Worm (Caenorhabditis elegans) whole organism, young adult: ENCODE results near the gene T21D9.2.

Source experiments
- C17E4.6 ChIP-seq: fragments of 200-800 bp; sonication (Bioruptor generic); IDR thresholded peaks from 2 replicates; pipeline ENCODE4 v1.3.6; 2022; ENCODE audit warnings: missing genetic modification reagents, missing genetic modification characterization, missing compliant biosample characterization
- D2030.7 ChIP-seq: fragments of 200-800 bp; sonication (Bioruptor generic); IDR thresholded peaks from 2 replicates; pipeline ENCODE4 v1.3.6; 2022; ENCODE audit warnings: missing genetic modification reagents, missing genetic modification characterization, missing compliant biosample characterization
- F22D6.2 ChIP-seq: sonication (generic microtip); optimal IDR thresholded peaks from 2 replicates; lab custom pipeline; 2016; ENCODE audit warnings: mild to moderate bottlenecking, missing genetic modification characterization, missing compliant biosample characterization
- Y53F4B.3 ChIP-seq: fragments of 200-800 bp; sonication (Bioruptor generic); IDR thresholded peaks from 2 replicates; pipeline ENCODE4 v1.3.6; 2022; ENCODE audit warnings: missing genetic modification reagents, missing genetic modification characterization, missing compliant biosample characterization
- Y53G8AR.9 ChIP-seq: fragments of 200-800 bp; sonication (Bioruptor generic); conservative IDR thresholded peaks from 2 replicates; pipeline ENCODE4 v1.3.6; 2022; ENCODE audit warnings: missing genetic modification reagents, missing genetic modification characterization, missing compliant biosample characterization
- Y67H2A.10 ChIP-seq: fragments of 200-800 bp; sonication (Bioruptor generic); conservative IDR thresholded peaks from 2 replicates; pipeline ENCODE4 v1.3.6; 2022; ENCODE audit warnings: missing genetic modification reagents, missing genetic modification characterization, missing compliant biosample characterization
- Y79H2A.3 ChIP-seq: fragments of 200-800 bp; sonication (Bioruptor generic); conservative IDR thresholded peaks from 2 replicates; pipeline ENCODE4 v1.3.6; 2022; ENCODE audit warnings: missing genetic modification reagents, missing genetic modification characterization, missing compliant biosample characterization
- aptf-3 ChIP-seq: fragments of 200-800 bp; sonication (Bioruptor generic); IDR thresholded peaks from 2 replicates; pipeline ENCODE4 v1.3.6; 2022; ENCODE audit warnings: missing genetic modification characterization, missing compliant biosample characterization
- atf-7 ChIP-seq: sonication (generic microtip); optimal IDR thresholded peaks from 2 replicates; lab custom pipeline; 2017; ENCODE audit warnings: mild to moderate bottlenecking, missing genetic modification characterization, missing compliant biosample characterization
- attf-3 ChIP-seq: fragments of 200-800 bp; sonication (Bioruptor generic); conservative IDR thresholded peaks from 2 replicates; pipeline ENCODE4 v1.3.6; 2022; ENCODE audit warnings: missing genetic modification reagents, missing genetic modification characterization, missing compliant biosample characterization
- attf-5 ChIP-seq: fragments of 200-800 bp; sonication (Bioruptor generic); optimal IDR thresholded peaks from 2 replicates; lab custom pipeline; 2018; ENCODE audit warnings: mild to moderate bottlenecking, missing genetic modification characterization, missing compliant biosample characterization
- bed-2 ChIP-seq: fragments of 200-800 bp; sonication (Bioruptor generic); IDR thresholded peaks from 2 replicates; pipeline ENCODE4 v1.3.6; 2022; ENCODE audit warnings: missing genetic modification reagents, missing genetic modification characterization, missing compliant biosample characterization
- cebp-2 ChIP-seq: fragments of 200-800 bp; sonication (Bioruptor generic); IDR thresholded peaks from 2 replicates; pipeline ENCODE4 v1.3.6; 2022; ENCODE audit warnings: missing genetic modification characterization, missing compliant biosample characterization
- ceh-40 ChIP-seq: fragments of 200-800 bp; sonication (Bioruptor generic); IDR thresholded peaks from 2 replicates; pipeline ENCODE4 v1.3.6; 2022; ENCODE audit warnings: missing genetic modification characterization, missing compliant biosample characterization
- ceh-79 ChIP-seq: sonication (generic microtip); optimal IDR thresholded peaks from 2 replicates; lab custom pipeline; 2017; ENCODE audit warnings: mild to moderate bottlenecking, missing genetic modification characterization, missing compliant biosample characterization
- die-1 ChIP-seq: sonication (generic microtip); optimal IDR thresholded peaks from 2 replicates; lab custom pipeline; 2016; ENCODE audit warnings: missing genotype, mild to moderate bottlenecking, missing genetic modification characterization, missing compliant biosample characterization
- dpl-1 ChIP-seq: fragments of 150-350 bp; optimal IDR thresholded peaks from 2 replicates; lab custom pipeline; 2014; ENCODE audit warnings: missing biosample characterization, missing genetic modification reagents, missing genetic modification characterization
- hmg-1.2 ChIP-seq: fragments of 200-800 bp; sonication (Bioruptor generic); IDR thresholded peaks from 2 replicates; pipeline ENCODE4 v1.3.6; 2022; ENCODE audit warnings: missing genetic modification reagents, missing genetic modification characterization, missing compliant biosample characterization
- lag-1 ChIP-seq: fragments of 200-800 bp; sonication (Bioruptor generic); IDR thresholded peaks from 2 replicates; pipeline ENCODE4 v1.3.6; 2022; ENCODE audit warnings: missing genetic modification reagents, missing genetic modification characterization, missing compliant biosample characterization
- lin-35 ChIP-seq, 3 experiments: fragments of 150-350 bp in 2 of 3; sonication (generic microtip) in 1 of 3; optimal IDR thresholded peaks; 2 replicates each; lab custom pipeline; 2014 to 2018; ENCODE audit warnings: missing biosample characterization in 3 of 3, missing genetic modification characterization in 3 of 3, missing genetic modification reagents in 3 of 3
- lin-40 ChIP-seq: sonication (generic microtip); optimal IDR thresholded peaks from 2 replicates; lab custom pipeline; 2016; ENCODE audit warnings: missing genetic modification characterization, mild to moderate bottlenecking, missing compliant biosample characterization, missing genotype, missing genetic modification reagents
- lin-54 ChIP-seq: fragments of 200-800 bp; sonication (Bioruptor generic); optimal IDR thresholded peaks from 2 replicates; lab custom pipeline; 2018; ENCODE audit warnings: mild to moderate bottlenecking, missing genetic modification characterization, missing compliant biosample characterization
- lsl-1 ChIP-seq: fragments of 200-800 bp; sonication (Bioruptor generic); optimal IDR thresholded peaks from 2 replicates; lab custom pipeline; 2018; ENCODE audit warnings: mild to moderate bottlenecking, missing genetic modification characterization, moderate library complexity, missing compliant biosample characterization
- madf-6 ChIP-seq: fragments of 200-800 bp; sonication (Bioruptor generic); IDR thresholded peaks from 2 replicates; pipeline ENCODE4 v1.3.6; 2022; ENCODE audit warnings: missing genetic modification reagents, missing genetic modification characterization, missing compliant biosample characterization
- mes-4 ChIP-seq: sonication (generic microtip); optimal IDR thresholded peaks from 2 replicates; lab custom pipeline; 2016; ENCODE audit warnings: missing genotype, missing genetic modification characterization, missing compliant biosample characterization
- nfya-1 ChIP-seq: sonication (generic microtip); optimal IDR thresholded peaks from 2 replicates; lab custom pipeline; 2017; ENCODE audit warnings: antibody characterized with exemption, missing compliant biosample characterization, missing genetic modification characterization, borderline replicate concordance; ENCODE audit not compliant: insufficient read depth
- nfya-2 ChIP-seq: fragments of 200-800 bp; sonication (Bioruptor generic); IDR thresholded peaks from 2 replicates; pipeline ENCODE4 v1.3.6; 2022; ENCODE audit warnings: missing genetic modification reagents, missing genetic modification characterization, missing compliant biosample characterization
- nhr-80 ChIP-seq: sonication (generic microtip); optimal IDR thresholded peaks from 2 replicates; lab custom pipeline; 2016; ENCODE audit warnings: missing genetic modification characterization, missing compliant biosample characterization
- rec-8 ChIP-seq, 2 experiments: sonication (generic microtip); optimal IDR thresholded peaks; 2 replicates each; lab custom pipeline; 2016; ENCODE audit warnings: mild to moderate bottlenecking in 2 of 2, missing genetic modification characterization in 2 of 2, missing genetic modification reagents in 2 of 2, missing genotype in 2 of 2, missing biosample characterization in 1 of 2, missing compliant biosample characterization in 1 of 2, moderate library complexity in 1 of 2
- repo-1 ChIP-seq: sonication (generic microtip); optimal IDR thresholded peaks from 2 replicates; lab custom pipeline; 2017; ENCODE audit warnings: mild to moderate bottlenecking, missing genetic modification characterization, missing compliant biosample characterization
- somi-1 ChIP-seq: fragments of 200-800 bp; sonication (Bioruptor generic); optimal IDR thresholded peaks from 2 replicates; lab custom pipeline; 2018; ENCODE audit warnings: mild to moderate bottlenecking, missing genetic modification characterization, missing compliant biosample characterization
- tbp1 ChIP-seq: fragments of 200-800 bp; sonication (Bioruptor generic); optimal IDR thresholded peaks from 2 replicates; lab custom pipeline; 2018; ENCODE audit warnings: mild to moderate bottlenecking, missing genetic modification characterization, missing compliant biosample characterization
- tlf-1 ChIP-seq: fragments of 200-800 bp; sonication (Bioruptor generic); optimal IDR thresholded peaks from 2 replicates; lab custom pipeline; 2018; ENCODE audit warnings: mild to moderate bottlenecking, missing genetic modification characterization, missing compliant biosample characterization
- ztf-18 ChIP-seq: sonication (generic microtip); optimal IDR thresholded peaks from 2 replicates; lab custom pipeline; 2016; ENCODE audit warnings: missing genotype, mild to moderate bottlenecking, missing genetic modification characterization, missing compliant biosample characterization
- ztf-25 ChIP-seq: fragments of 200-800 bp; sonication (Bioruptor generic); IDR thresholded peaks from 2 replicates; pipeline ENCODE4 v1.3.6; 2022; ENCODE audit warnings: missing genetic modification reagents, missing genetic modification characterization, missing compliant biosample characterization

T21D9.2 gene

ce11 chrX:2084019-2084418 lies 12.7 kb downstream of the T21D9.2 start, which contains the start of gene F49H12.3:
Gene F49H12.3 (plus strand): TSS chrX:2084375.
- TF ChIP-seq lin-54 (GFP tag; lab: Kevin White, UChicago) (no peak), nfya-2 (GFP tag; lab: Robert Waterston, UW) (no peak), repo-1 (tag; lab: Kevin White, UChicago) (no peak), somi-1 (no peak)

ce11 chrX:2079536-2079935 lies 17.2 kb downstream of the T21D9.2 start, which contains the start of gene F49H12.4:
Gene F49H12.4 (plus strand): TSS chrX:2079836.
- TF ChIP-seq Y53F4B.3 (GFP tag; lab: Robert Waterston, UW) (no peak), mes-4 (tag; lab: Kevin White, UChicago) (no peak), aptf-3 (GFP tag; lab: Robert Waterston, UW) (no peak), tlf-1 (no peak), atf-7 (tag; lab: Kevin White, UChicago) (no peak), C17E4.6 (no peak), lin-54 (GFP tag; lab: Kevin White, UChicago) (no peak), ztf-18 (no peak), ztf-25 (no peak), lag-1 (GFP tag; lab: Robert Waterston, UW) (no peak), cebp-2 (GFP tag; lab: Robert Waterston, UW) (no peak), F22D6.2 (tag; lab: Kevin White, UChicago) (no peak), dpl-1 (GFP tag; lab: Kevin White, UChicago) (no peak), die-1 (no peak), hmg-1.2 (no peak), nfya-1 (tag; lab: Kevin White, UChicago) (no peak), nfya-2 (GFP tag; lab: Robert Waterston, UW) (no peak), madf-6 (GFP tag; lab: Robert Waterston, UW) (no peak), lsl-1 (no peak), Y67H2A.10 (GFP tag; lab: Robert Waterston, UW) (no peak)

- TF ChIP-seq attf-5 (GFP tag; lab: Kevin White, UChicago) (no peak), ceh-40 (no peak)
These were observed 17.9 kb downstream of the T21D9.2 start for ce11 chrX:2078822-2079221.

ce11 chrX:2075169-2075568 lies 21.5 kb downstream of the T21D9.2 start:
- no peak for TF ChIP-seq tbp1 (GFP tag; lab: Kevin White, UChicago)
- no peak for TF ChIP-seq attf-5 (GFP tag; lab: Kevin White, UChicago)
- no peak for TF ChIP-seq cebp-2 (GFP tag; lab: Robert Waterston, UW)
- no peak for TF ChIP-seq rec-8 (tag; optimal IDR thresholded peaks at IDR 0.05; lab: Kevin White, UChicago)
- TF ChIP-seq lin-35 (GFP tag; optimal IDR thresholded peaks at IDR 0.05; lab: Kevin White, UChicago), result no peak
- no peak for TF ChIP-seq D2030.7
- no peak for TF ChIP-seq ztf-18
- no peak for TF ChIP-seq attf-3
- TF ChIP-seq ceh-79 (tag; lab: Kevin White, UChicago), result no peak
- TF ChIP-seq Y67H2A.10 (GFP tag; lab: Robert Waterston, UW), result no peak
- TF ChIP-seq lin-40 (tag; lab: Kevin White, UChicago), result no peak
- TF ChIP-seq Y79H2A.3 (GFP tag; lab: Robert Waterston, UW), result no peak
- no peak for TF ChIP-seq Y53G8AR.9
- no peak for TF ChIP-seq repo-1 (tag; lab: Kevin White, UChicago)
- TF ChIP-seq nhr-80 (tag; lab: Kevin White, UChicago), result no peak
- TF ChIP-seq bed-2 (GFP tag; lab: Robert Waterston, UW), result no peak
